Fruit fly (Drosophila melanogaster) whole organism, embryonic: ENCODE measurements around the gene Nulp1.

ENCODE experiments used
- Adf1 ChIP-seq: fragments of 200-800 bp; sonication (Bioruptor generic); IDR thresholded peaks from 2 replicates; pipeline ENCODE4 v1.3.6; 2022; ENCODE audit warnings: missing biosample characterization, missing genetic modification characterization
- BtbVII ChIP-seq: fragments of 200-800 bp; sonication (Bioruptor generic); optimal IDR thresholded peaks from 3 replicates; lab custom pipeline; 2017; ENCODE audit warnings: missing biosample characterization, mild to moderate bottlenecking, missing genetic modification characterization
- C15 ChIP-seq: fragments of 200-800 bp; sonication (Bioruptor generic); IDR thresholded peaks from 3 replicates; pipeline ENCODE4 v1.3.6; 2022; ENCODE audit warnings: missing biosample characterization, missing genetic modification characterization
- CG11456 ChIP-seq: fragments of 200-800 bp; sonication (Bioruptor generic); IDR thresholded peaks from 3 replicates; pipeline ENCODE4 v1.3.6; 2022; ENCODE audit warnings: missing biosample characterization, missing genetic modification characterization
- CG11696 ChIP-seq: fragments of 200-800 bp; sonication (Bioruptor generic); IDR thresholded peaks from 2 replicates; pipeline ENCODE4 v1.3.6; 2022; ENCODE audit warnings: missing biosample characterization, missing genetic modification characterization
- CG13123 ChIP-seq: fragments of 200-800 bp; sonication (Bioruptor generic); optimal IDR thresholded peaks from 2 replicates; lab custom pipeline; 2016; ENCODE audit warnings: missing biosample characterization, missing genetic modification characterization
- CG15073 ChIP-seq: fragments of 200-800 bp; sonication (Bioruptor generic); optimal IDR thresholded peaks from 2 replicates; lab custom pipeline; 2016; ENCODE audit warnings: missing biosample characterization, missing genetic modification characterization
- CG17359 ChIP-seq: fragments of 200-800 bp; sonication (Bioruptor generic); optimal IDR thresholded peaks from 3 replicates; lab custom pipeline; 2018; ENCODE audit warnings: missing biosample characterization, mild to moderate bottlenecking, missing genetic modification characterization, moderate library complexity
- CG17361 ChIP-seq: fragments of 200-800 bp; sonication (Bioruptor generic); IDR thresholded peaks from 3 replicates; pipeline ENCODE4 v1.3.6; 2022; ENCODE audit warnings: missing biosample characterization, missing genetic modification characterization
- CG18262 ChIP-seq: fragments of 200-800 bp; optimal IDR thresholded peaks from 3 replicates; lab custom pipeline; 2019; ENCODE audit warnings: missing biosample characterization, mild to moderate bottlenecking, missing genetic modification characterization, moderate library complexity
- CG2116 ChIP-seq: fragments of 200-800 bp; sonication (Bioruptor generic); optimal IDR thresholded peaks from 3 replicates; lab custom pipeline; 2018; ENCODE audit warnings: missing biosample characterization, mild to moderate bottlenecking, missing genetic modification characterization
- CG2120 ChIP-seq: fragments of 200-800 bp; sonication (Bioruptor generic); optimal IDR thresholded peaks from 3 replicates; lab custom pipeline; 2016; ENCODE audit warnings: missing biosample characterization, missing genetic modification characterization
- CG2202 ChIP-seq: fragments of 200-800 bp; sonication (Bioruptor generic); optimal IDR thresholded peaks from 2 replicates; lab custom pipeline; 2018; ENCODE audit warnings: missing biosample characterization, mild to moderate bottlenecking, missing genetic modification characterization
- CG2889 ChIP-seq: fragments of 200-800 bp; sonication (Bioruptor generic); IDR thresholded peaks from 3 replicates; pipeline ENCODE4 v1.3.6; 2022; ENCODE audit warnings: missing biosample characterization, missing genetic modification characterization
- CG33557 ChIP-seq: fragments of 200-800 bp; sonication (Bioruptor generic); optimal IDR thresholded peaks from 2 replicates; lab custom pipeline; 2019; ENCODE audit warnings: missing biosample characterization, mild to moderate bottlenecking, missing genetic modification characterization, moderate library complexity
- CG34422 ChIP-seq: fragments of 200-800 bp; sonication (Bioruptor generic); IDR thresholded peaks from 3 replicates; pipeline ENCODE4 v1.3.6; 2022; ENCODE audit warnings: missing biosample characterization, missing genetic modification characterization
- CG6813 ChIP-seq: fragments of 200-800 bp; sonication (Bioruptor generic); optimal IDR thresholded peaks from 2 replicates; lab custom pipeline; 2017; ENCODE audit warnings: missing biosample characterization, missing genetic modification characterization, mild to moderate bottlenecking, moderate library complexity, missing genetic modification reagents
- CG9437 ChIP-seq: fragments of 200-800 bp; sonication (Bioruptor generic); optimal IDR thresholded peaks from 2 replicates; lab custom pipeline; 2018; ENCODE audit warnings: missing biosample characterization, mild to moderate bottlenecking, missing genetic modification characterization
- CG9876 ChIP-seq: fragments of 200-800 bp; sonication (Bioruptor generic); optimal IDR thresholded peaks from 2 replicates; lab custom pipeline; 2016; ENCODE audit warnings: missing biosample characterization, missing genetic modification characterization
- D ChIP-seq, 2 experiments: fragments of 200-800 bp in 1 of 2; fragments of >200 bp in 1 of 2; sonication (Bioruptor generic) in 1 of 2; optimal IDR thresholded peaks; 2 replicates in 1 of 2; 3 replicates in 1 of 2; lab custom pipeline; 2017; ENCODE audit warnings: mild to moderate bottlenecking in 1 of 2, missing biosample characterization in 1 of 2, missing genetic modification characterization in 1 of 2, missing genetic modification reagents in 1 of 2
- Dek ChIP-seq: fragments of 200-800 bp; sonication (Bioruptor generic); optimal IDR thresholded peaks from 3 replicates; lab custom pipeline; 2019; ENCODE audit warnings: missing biosample characterization, mild to moderate bottlenecking, missing genetic modification characterization, moderate library complexity
- Dip2 ChIP-seq: fragments of 200-800 bp; sonication (Bioruptor generic); IDR thresholded peaks from 2 replicates; pipeline ENCODE4 v1.3.6; 2022; ENCODE audit warnings: missing biosample characterization, missing genetic modification characterization
- Fer1 ChIP-seq: fragments of 200-800 bp; sonication (Bioruptor generic); optimal IDR thresholded peaks from 2 replicates; lab custom pipeline; 2017; ENCODE audit warnings: missing biosample characterization, mild to moderate bottlenecking, missing genetic modification characterization
- HHEX ChIP-seq: fragments of 200-800 bp; sonication (Bioruptor generic); optimal IDR thresholded peaks from 3 replicates; lab custom pipeline; 2017; ENCODE audit warnings: missing biosample characterization, mild to moderate bottlenecking, missing genetic modification characterization, missing genetic modification reagents
- Lpt ChIP-seq: fragments of >200 bp; optimal IDR thresholded peaks from 2 replicates; lab custom pipeline; 2018; ENCODE audit warnings: missing biosample characterization, missing genetic modification characterization
- Mrtf ChIP-seq: fragments of 200-800 bp; sonication (Bioruptor generic); IDR thresholded peaks from 3 replicates; pipeline ENCODE4 v1.3.6; 2022; ENCODE audit warnings: missing biosample characterization, missing genetic modification characterization
- Myb ChIP-seq: fragments of 200-800 bp; sonication (Bioruptor generic); optimal IDR thresholded peaks from 2 replicates; lab custom pipeline; 2016; ENCODE audit warnings: missing biosample characterization, missing genetic modification characterization
- NfI ChIP-seq: fragments of 200-800 bp; sonication (Bioruptor generic); optimal IDR thresholded peaks from 3 replicates; lab custom pipeline; 2018; ENCODE audit warnings: missing biosample characterization, mild to moderate bottlenecking, missing genetic modification characterization, moderate library complexity
- Oli ChIP-seq: fragments of 200-800 bp; sonication (Bioruptor generic); optimal IDR thresholded peaks from 2 replicates; lab custom pipeline; 2018; ENCODE audit warnings: missing biosample characterization, mild to moderate bottlenecking, missing genetic modification characterization, moderate library complexity
- Six4 ChIP-seq: fragments of 200-800 bp; sonication (Bioruptor generic); optimal IDR thresholded peaks from 2 replicates; lab custom pipeline; 2016; ENCODE audit warnings: missing biosample characterization, missing genetic modification characterization
- Spps ChIP-seq: fragments of 200-800 bp; sonication (Bioruptor generic); optimal IDR thresholded peaks from 2 replicates; lab custom pipeline; 2018; ENCODE audit warnings: missing biosample characterization, mild to moderate bottlenecking, missing genetic modification characterization
- Ssrp ChIP-seq: fragments of 200-800 bp; sonication (Bioruptor generic); optimal IDR thresholded peaks from 2 replicates; lab custom pipeline; 2018; ENCODE audit warnings: missing biosample characterization, mild to moderate bottlenecking, missing genetic modification characterization, moderate library complexity
- TFAM ChIP-seq: fragments of 200-800 bp; sonication (Bioruptor generic); optimal IDR thresholded peaks from 2 replicates; lab custom pipeline; 2017; ENCODE audit warnings: missing biosample characterization, missing genetic modification characterization, inconsistent platforms
- ap ChIP-seq: fragments of 200-800 bp; sonication (Bioruptor generic); IDR thresholded peaks from 2 replicates; pipeline ENCODE4 v1.3.6; 2022; ENCODE audit warnings: missing biosample characterization, missing genetic modification characterization
- ato ChIP-seq: fragments of 200-800 bp; sonication (Bioruptor generic); IDR thresholded peaks from 2 replicates; pipeline ENCODE4 v1.3.6; 2022; ENCODE audit warnings: missing biosample characterization, missing genetic modification characterization; ENCODE audit not compliant: partially characterized antibody
- bab2 ChIP-seq: fragments of 200-800 bp; sonication (Bioruptor generic); optimal IDR thresholded peaks from 2 replicates; lab custom pipeline; 2016; ENCODE audit warnings: missing biosample characterization, missing genetic modification characterization
- gem ChIP-seq: fragments of 200-800 bp; sonication (Bioruptor generic); optimal IDR thresholded peaks from 2 replicates; lab custom pipeline; 2019; ENCODE audit warnings: missing biosample characterization, mild to moderate bottlenecking, missing genetic modification characterization, moderate library complexity
- gsb-n ChIP-seq: fragments of 200-800 bp; sonication (Bioruptor generic); optimal IDR thresholded peaks from 3 replicates; lab custom pipeline; 2018; ENCODE audit warnings: missing biosample characterization, mild to moderate bottlenecking, missing genetic modification characterization
- kay ChIP-seq: fragments of 200-800 bp; sonication (Bioruptor generic); optimal IDR thresholded peaks from 2 replicates; lab custom pipeline; 2016; ENCODE audit warnings: missing biosample characterization, missing genetic modification characterization
- nmo ChIP-seq: fragments of 200-800 bp; sonication (Bioruptor generic); optimal IDR thresholded peaks from 2 replicates; lab custom pipeline; 2018; ENCODE audit warnings: missing biosample characterization, mild to moderate bottlenecking, missing genetic modification characterization, moderate library complexity
- p53 ChIP-seq: fragments of 200-800 bp; sonication (Bioruptor generic); optimal IDR thresholded peaks from 2 replicates; lab custom pipeline; 2016; ENCODE audit warnings: missing biosample characterization, missing genetic modification characterization
- pros ChIP-seq: fragments of 200-800 bp; sonication (Bioruptor generic); optimal IDR thresholded peaks from 3 replicates; lab custom pipeline; 2019; ENCODE audit warnings: missing biosample characterization, mild to moderate bottlenecking, missing genetic modification characterization, moderate library complexity
- psq ChIP-seq: fragments of 200-800 bp; sonication (Bioruptor generic); optimal IDR thresholded peaks from 2 replicates; lab custom pipeline; 2017; ENCODE audit warnings: missing biosample characterization, missing genetic modification characterization
- pum ChIP-seq: fragments of 200-800 bp; sonication (Bioruptor generic); optimal IDR thresholded peaks from 2 replicates; lab custom pipeline; 2016; ENCODE audit warnings: missing biosample characterization, missing genetic modification characterization
- row ChIP-seq: fragments of 200-800 bp; sonication (Bioruptor generic); IDR thresholded peaks from 3 replicates; pipeline ENCODE4 v1.3.6; 2022; ENCODE audit warnings: missing biosample characterization, missing genetic modification characterization
- run ChIP-seq: fragments of 200-800 bp; sonication (Bioruptor generic); optimal IDR thresholded peaks from 3 replicates; lab custom pipeline; 2018; ENCODE audit warnings: missing biosample characterization, mild to moderate bottlenecking, missing genetic modification characterization
- sim ChIP-seq: fragments of 200-800 bp; sonication (Bioruptor generic); IDR thresholded peaks from 2 replicates; pipeline ENCODE4 v1.3.6; 2022; ENCODE audit warnings: missing biosample characterization, missing genetic modification characterization
- sisA ChIP-seq: fragments of 200-800 bp; sonication (Bioruptor generic); IDR thresholded peaks from 2 replicates; pipeline ENCODE4 v1.3.6; 2022; ENCODE audit warnings: missing biosample characterization, missing genetic modification characterization
- tup ChIP-seq: fragments of 200-800 bp; sonication (Bioruptor generic); optimal IDR thresholded peaks from 2 replicates; lab custom pipeline; 2016; ENCODE audit warnings: missing biosample characterization, mild to moderate bottlenecking, missing genetic modification characterization, moderate library complexity
- twi ChIP-seq: fragments of 200-800 bp; optimal IDR thresholded peaks from 2 replicates; lab custom pipeline; 2019; ENCODE audit warnings: missing biosample characterization, mild to moderate bottlenecking, missing genetic modification characterization, moderate library complexity
- zen ChIP-seq: fragments of 200-800 bp; sonication (Bioruptor generic); optimal IDR thresholded peaks from 3 replicates; lab custom pipeline; 2018; ENCODE audit warnings: missing biosample characterization, mild to moderate bottlenecking, missing genetic modification characterization, moderate library complexity

Nulp1 gene

dm6 chr3L:8096106-8096558 lies 14.0 kb upstream of the Nulp1 start (continued):
- TF ChIP-seq pros (GFP tag; lab: Kevin White, UChicago) (no peak), CG13123 (GFP tag; lab: Kevin White, UChicago) (peak; percentile 76), p53 (GFP tag; lab: Kevin White, UChicago) (peak; percentile 42), CG2120 (GFP tag; lab: Kevin White, UChicago) (peak; percentile 97), Mrtf (GFP tag; lab: Robert Waterston, UW) (peak; percentile 93), psq (peak; percentile 81), Myb (peak; percentile 64), CG11456 (GFP tag; lab: Robert Waterston, UW) (peak; percentile 95), Lpt (GFP tag; lab: Kevin White, UChicago) (no peak), CG2202 (tag; lab: Kevin White, UChicago) (peak; percentile 23), zen (tag; lab: Kevin White, UChicago) (peak; percentile 78), sim (GFP tag; lab: Robert Waterston, UW) (peak; percentile 39; the same call in 1 of the 2 replicates), Ssrp (tag; lab: Kevin White, UChicago) (peak; percentile 88), row (GFP tag; lab: Robert Waterston, UW) (peak; percentile 97), Dek (tag; lab: Kevin White, UChicago) (peak; percentile 99), sisA (peak; percentile 89), nmo (peak; percentile 93), CG11696 (GFP tag; lab: Robert Waterston, UW) (peak; percentile 83), C15 (GFP tag; lab: Robert Waterston, UW) (peak; percentile 85), Oli (tag; lab: Kevin White, UChicago) (peak; percentile 95), CG9876 (GFP tag; lab: Kevin White, UChicago) (peak; percentile 82), CG2116 (GFP tag; lab: Kevin White, UChicago) (peak; percentile 78), HHEX (GFP tag; lab: Kevin White, UChicago) (peak; percentile 97), ap (GFP tag; lab: Robert Waterston, UW) (peak; percentile 87), CG15073 (peak; percentile 41), Adf1 (GFP tag; lab: Robert Waterston, UW) (peak; percentile 97), gem (peak; percentile 98), D (optimal IDR thresholded peaks at IDR 0.05; lab: Kevin White, UChicago) (no peak), D (GFP tag; optimal IDR thresholded peaks at IDR 0.05; lab: Kevin White, UChicago) (peak; percentile 78), Fer1 (GFP tag; lab: Kevin White, UChicago) (peak; percentile 99), CG9437 (GFP tag; lab: Kevin White, UChicago) (peak; percentile 91), BtbVII (GFP tag; lab: Kevin White, UChicago) (peak; percentile 98), ato (GFP tag; lab: Robert Waterston, UW) (no peak), CG33557 (no peak), NfI (GFP tag; lab: Kevin White, UChicago) (peak; percentile 97), twi (tag; lab: Kevin White, UChicago) (no peak), CG6813 (GFP tag; lab: Kevin White, UChicago) (peak; percentile 86), Spps (no peak), gsb-n (peak; percentile 61), CG18262 (tag; lab: Kevin White, UChicago) (peak; percentile 85), kay (GFP tag; lab: Kevin White, UChicago) (peak; percentile 83), pum (GFP tag; lab: Kevin White, UChicago) (peak; percentile 72), Dip2 (GFP tag; lab: Robert Waterston, UW) (peak; percentile 59), CG17361 (GFP tag; lab: Robert Waterston, UW) (peak; percentile 96), bab2 (GFP tag; lab: Kevin White, UChicago) (peak; percentile 88), run (tag; lab: Kevin White, UChicago) (peak; percentile 92), tup (GFP tag; lab: Kevin White, UChicago) (peak; percentile 82), CG17359 (tag; lab: Kevin White, UChicago) (peak; percentile 91), CG2889 (GFP tag; lab: Robert Waterston, UW) (peak; percentile 93), Six4 (GFP tag; lab: Kevin White, UChicago) (peak; percentile 85), TFAM (GFP tag; lab: Kevin White, UChicago) (no peak), CG34422 (GFP tag; lab: Robert Waterston, UW) (peak; percentile 95)
